Fruit fly (Drosophila melanogaster): ENCODE data around the gene CG12659.

dm6 chrX:8579875-8580274 lies 11.7 kb downstream of the CG12659 start:
- TF ChIP-seq kay (GFP tag; ENCODE audit: borderline replicate concordance) (no peak), CG7045 (GFP tag; optimal IDR thresholded peaks at IDR 0.05) (no peak), cic (GFP tag; optimal IDR thresholded peaks at IDR 0.05) (no peak), CG7101 (tag; optimal IDR thresholded peaks at IDR 0.05) (no peak), ovo (GFP tag; optimal IDR thresholded peaks at IDR 0.05) (no peak), Crg-1 (GFP tag; optimal IDR thresholded peaks at IDR 0.05) (no peak), CG11617 (GFP tag; optimal IDR thresholded peaks at IDR 0.05) (no peak), CG33017 (tag; optimal IDR thresholded peaks at IDR 0.05) (no peak), bab1 (GFP tag; optimal IDR thresholded peaks at IDR 0.05) (no peak), CG5204 (GFP tag; optimal IDR thresholded peaks at IDR 0.05) (no peak), CG12768 (GFP tag; optimal IDR thresholded peaks at IDR 0.05) (no peak), Clk (GFP tag; optimal IDR thresholded peaks at IDR 0.05) (no peak)
